Fruit fly (Drosophila melanogaster) whole organism, prepupa: ENCODE data around the gene Rpt6.

Experiments
- CG11762 ChIP-seq: fragments of 200-800 bp; sonication (Bioruptor generic); optimal IDR thresholded peaks from 3 replicates; lab custom pipeline; 2016; ENCODE audit warnings: missing biosample characterization, missing genetic modification characterization; ENCODE audit not compliant: insufficient read depth
- CG16779 ChIP-seq: fragments of 200-800 bp; sonication (Bioruptor generic); optimal IDR thresholded peaks from 3 replicates; lab custom pipeline; 2017; ENCODE audit warnings: missing biosample characterization, mild to moderate bottlenecking, missing genetic modification characterization
- CG31627 ChIP-seq: fragments of 200-800 bp; sonication (Bioruptor generic); optimal IDR thresholded peaks from 3 replicates; lab custom pipeline; 2016; ENCODE audit warnings: missing biosample characterization, missing genetic modification characterization
- CG3919 ChIP-seq: fragments of 200-800 bp; sonication (Bioruptor generic); optimal IDR thresholded peaks from 3 replicates; lab custom pipeline; 2016; ENCODE audit warnings: missing biosample characterization, missing genetic modification characterization
- CG6276 ChIP-seq: fragments of 200-800 bp; sonication (Bioruptor generic); optimal IDR thresholded peaks from 2 replicates; lab custom pipeline; 2017; ENCODE audit warnings: missing biosample characterization, mild to moderate bottlenecking, missing genetic modification characterization
- CG6854 ChIP-seq: fragments of 200-800 bp; sonication (Bioruptor generic); optimal IDR thresholded peaks from 2 replicates; lab custom pipeline; 2017; ENCODE audit warnings: missing biosample characterization, mild to moderate bottlenecking, missing genetic modification characterization
- Eip78C ChIP-seq: fragments of 200-800 bp; sonication (Bioruptor generic); peaks from one replicate; lab custom pipeline; 2016; ENCODE audit warnings: missing biosample characterization, missing genetic modification characterization
- Eip93F ChIP-seq: fragments of 200-800 bp; sonication (Bioruptor generic); optimal IDR thresholded peaks from 2 replicates; lab custom pipeline; 2016; ENCODE audit warnings: missing biosample characterization, mild to moderate bottlenecking, missing genetic modification characterization
- Gug ChIP-seq: fragments of 200-800 bp; sonication (Bioruptor generic); IDR thresholded peaks from 2 replicates; pipeline ENCODE4 v1.3.6; 2022; ENCODE audit warnings: missing biosample characterization, missing genetic modification characterization
- Lpt ChIP-seq: fragments of 200-800 bp; sonication (Bioruptor generic); optimal IDR thresholded peaks from 3 replicates; lab custom pipeline; 2016; ENCODE audit warnings: missing biosample characterization, missing genetic modification characterization
- Smox ChIP-seq: fragments of 200-800 bp; sonication (Bioruptor generic); optimal IDR thresholded peaks from 3 replicates; lab custom pipeline; 2016; ENCODE audit warnings: missing biosample characterization, missing genetic modification characterization
- fd85E ChIP-seq: fragments of 200-800 bp; sonication (Bioruptor generic); optimal IDR thresholded peaks from 3 replicates; lab custom pipeline; 2016; ENCODE audit warnings: missing biosample characterization, missing genetic modification characterization

DNA sequence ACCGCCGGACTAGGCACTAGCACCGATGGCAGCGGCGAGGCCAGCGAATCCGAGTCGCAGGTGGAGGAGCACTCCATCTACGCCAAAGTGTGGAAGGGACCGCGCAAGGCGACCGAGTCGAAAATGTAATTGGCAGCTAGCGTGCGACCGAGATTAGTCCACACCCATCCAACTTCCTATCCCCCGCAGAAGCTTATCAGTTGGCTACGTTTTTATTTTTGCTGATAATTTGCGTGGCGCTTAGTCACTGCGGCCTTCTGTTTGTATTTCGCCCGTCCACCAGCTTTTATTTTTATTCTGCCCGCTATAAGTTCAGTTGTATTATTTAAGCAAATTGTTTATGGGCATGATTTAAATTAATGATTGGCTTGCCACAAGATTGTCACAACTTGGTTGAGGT lies 37.7 kb downstream of the Rpt6 start:
- TF ChIP-seq fd85E (GFP tag; lab: Kevin White, UChicago) (no peak), CG11762 (GFP tag; lab: Kevin White, UChicago) (no peak), CG31627 (GFP tag; lab: Kevin White, UChicago) (no peak), Eip93F (GFP tag; lab: Kevin White, UChicago) (no peak), Lpt (GFP tag; lab: Kevin White, UChicago) (no peak), Smox (GFP tag; lab: Kevin White, UChicago) (no peak), CG16779 (tag; lab: Kevin White, UChicago) (no peak), CG6276 (GFP tag; lab: Kevin White, UChicago) (no peak), CG3919 (GFP tag; lab: Kevin White, UChicago) (no peak), Eip78C (no peak), Gug (no peak), CG6854 (GFP tag; lab: Kevin White, UChicago) (no peak)
